Worm (Caenorhabditis elegans): ENCODE data around the gene zip-11.
"Not testable (repeated sequence)": the region's sequence is repeated elsewhere in the genome, so short reads cannot be mapped to it uniquely, and the experiment has no call there.

- not testable (repeated sequence) for TF ChIP-seq unc-62 (GFP tag; optimal IDR thresholded peaks at IDR 0.05); atf-7 (tag; optimal IDR thresholded peaks at IDR 0.05); snpc-4 (GFP tag; optimal IDR thresholded peaks at IDR 0.05); snpc-4 (tag; optimal IDR thresholded peaks at IDR 0.05); mxl-1 (tag; optimal IDR thresholded peaks at IDR 0.05); F55B11.4 (tag; optimal IDR thresholded peaks at IDR 0.05; ENCODE audit: borderline replicate concordance, insufficient read depth); nfya-1 (tag; optimal IDR thresholded peaks at IDR 0.05; ENCODE audit: borderline replicate concordance, insufficient read depth); F52B5.7 (tag; optimal IDR thresholded peaks at IDR 0.05)
Measured at ce11 chrIV:3314099-3314498, 3.0 kb downstream of the zip-11 start.

All from whole organism, young adult.